Worm (Caenorhabditis elegans): ENCODE results near the gene Y22D7AR.7.

DNA sequence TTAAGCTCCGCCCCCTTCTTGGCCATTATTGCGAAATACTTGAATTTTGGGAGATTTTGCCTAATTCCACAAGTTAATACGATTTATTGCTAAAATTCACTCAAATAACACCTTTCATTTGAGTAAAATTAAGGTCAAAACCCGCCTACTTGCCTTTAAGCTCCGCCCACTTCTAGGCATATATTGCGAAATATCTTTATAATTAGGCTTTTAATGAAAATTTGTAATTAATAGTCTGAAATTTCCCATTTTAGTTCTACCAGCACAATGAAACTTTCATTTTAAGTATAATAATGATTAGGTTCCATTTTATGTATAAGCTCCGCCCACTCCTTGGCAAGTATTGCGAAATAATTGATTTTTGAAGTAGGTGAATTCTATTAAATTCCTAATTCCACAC, 13.1 kb downstream of the Y22D7AR.7 start:
- TF ChIP-seq unc-62 (GFP tag; optimal IDR thresholded peaks at IDR 0.05) (no peak), nhr-76 (tag; optimal IDR thresholded peaks at IDR 0.05) (no peak), drap-1 (GFP tag; optimal IDR thresholded peaks at IDR 0.05) (no peak), ztf-11 (tag; optimal IDR thresholded peaks at IDR 0.05) (no peak), ceh-39 (tag; optimal IDR thresholded peaks at IDR 0.05) (no peak), mep-1 (tag; optimal IDR thresholded peaks at IDR 0.05) (no peak), lsy-2 (tag; optimal IDR thresholded peaks at IDR 0.05) (no peak), elt-3 (tag; optimal IDR thresholded peaks at IDR 0.05) (no peak), snpc-4 (tag; optimal IDR thresholded peaks at IDR 0.05) (no peak), sptf-1 (tag; optimal IDR thresholded peaks at IDR 0.05) (no peak), cnd-1 (tag; optimal IDR thresholded peaks at IDR 0.05) (no peak), ces-1 (GFP tag; optimal IDR thresholded peaks at IDR 0.05) (no peak)

All from whole organism, mixed stage, embryonic.